Fruit fly (Drosophila melanogaster) Kc167 (cell line): ENCODE results near the gene sgl.

Experiments used
- Myc ChIP-seq: fragments of >200 bp; optimal IDR thresholded peaks from 2 replicates; lab custom pipeline; 2017; ENCODE audit warnings: missing external identifiers
- Sin3A ChIP-seq: fragments of >200 bp; optimal IDR thresholded peaks from 2 replicates; lab custom pipeline; 2018; ENCODE audit warnings: missing external identifiers
- insv ChIP-seq: fragments of >200 bp; optimal IDR thresholded peaks from 3 replicates; lab custom pipeline; 2018; ENCODE audit warnings: missing external identifiers
- ttk ChIP-seq: sonication (Bioruptor generic); optimal IDR thresholded peaks from 2 replicates; lab custom pipeline; 2017; ENCODE audit warnings: missing external identifiers

dm6 chr3L:6934799-6935318 lies 29.7 kb downstream of the sgl start:
- TF ChIP-seq Myc (no peak), ttk (lab: Kevin White, UChicago) (no peak), Sin3A (lab: Kevin White, UChicago) (no peak), insv (lab: Kevin White, UChicago) (no peak)
